Fruit fly (Drosophila melanogaster) whole organism, embryonic: ENCODE results near the gene CG17625.

Source experiments
- Awh ChIP-seq: fragments of 200-800 bp; sonication (Bioruptor generic); IDR thresholded peaks from 2 replicates; pipeline ENCODE4, ENCODE4 v1.3.6; 2022; ENCODE audit warnings: missing biosample characterization, missing genetic modification characterization
- BEAF-32 ChIP-seq: fragments of 200-800 bp; sonication (Bioruptor generic); optimal IDR thresholded peaks from 3 replicates; lab custom pipeline; 2017; ENCODE audit warnings: missing biosample characterization, missing genetic modification characterization, mild to moderate bottlenecking, moderate library complexity, missing genetic modification reagents
- CG1024 ChIP-seq: fragments of 200-800 bp; sonication (Bioruptor generic); IDR thresholded peaks from 2 replicates; pipeline ENCODE4 v1.3.6; 2022; ENCODE audit warnings: missing biosample characterization, missing genetic modification characterization
- CG10366 ChIP-seq: fragments of 200-800 bp; sonication (Bioruptor generic); IDR thresholded peaks from 2 replicates; pipeline ENCODE4 v1.3.6; 2022; ENCODE audit warnings: missing biosample characterization, missing genetic modification characterization
- CG10565 ChIP-seq: fragments of 200-800 bp; sonication (Bioruptor generic); optimal IDR thresholded peaks from 3 replicates; lab custom pipeline; 2016; ENCODE audit warnings: missing biosample characterization, mild to moderate bottlenecking, missing genetic modification characterization
- CG10959 ChIP-seq: fragments of 200-800 bp; sonication (Bioruptor generic); IDR thresholded peaks from 2 replicates; pipeline ENCODE4 v1.3.6; 2022; ENCODE audit warnings: missing biosample characterization, missing genetic modification characterization
- CG11560 ChIP-seq: fragments of 200-800 bp; sonication (Bioruptor generic); IDR thresholded peaks from 3 replicates; pipeline ENCODE4 v1.3.6; 2022; ENCODE audit warnings: missing biosample characterization, missing genetic modification characterization
- CG15073 ChIP-seq: fragments of 200-800 bp; sonication (Bioruptor generic); optimal IDR thresholded peaks from 2 replicates; lab custom pipeline; 2016; ENCODE audit warnings: missing biosample characterization, missing genetic modification characterization
- CG16815 ChIP-seq: fragments of 200-800 bp; sonication (Bioruptor generic); optimal IDR thresholded peaks from 3 replicates; lab custom pipeline; 2017; ENCODE audit warnings: missing biosample characterization, mild to moderate bottlenecking, missing genetic modification characterization
- CG17186 ChIP-seq: fragments of 200-800 bp; sonication (Bioruptor generic); optimal IDR thresholded peaks from 3 replicates; lab custom pipeline; 2017; ENCODE audit warnings: missing biosample characterization, missing genetic modification reagents, missing genetic modification characterization
- CG17328 ChIP-seq: fragments of 200-800 bp; sonication (Bioruptor generic); IDR thresholded peaks from 2 replicates; pipeline ENCODE4 v1.3.6; 2022; ENCODE audit warnings: missing biosample characterization, missing genetic modification characterization
- CG17829 ChIP-seq: fragments of 200-800 bp; optimal IDR thresholded peaks from 2 replicates; lab custom pipeline; 2019; ENCODE audit warnings: missing biosample characterization, mild to moderate bottlenecking, missing genetic modification characterization, moderate library complexity
- CG18262 ChIP-seq: fragments of 200-800 bp; optimal IDR thresholded peaks from 3 replicates; lab custom pipeline; 2019; ENCODE audit warnings: missing biosample characterization, mild to moderate bottlenecking, missing genetic modification characterization, moderate library complexity
- CG2889 ChIP-seq: fragments of 200-800 bp; sonication (Bioruptor generic); IDR thresholded peaks from 3 replicates; pipeline ENCODE4 v1.3.6; 2022; ENCODE audit warnings: missing biosample characterization, missing genetic modification characterization
- CG30020 ChIP-seq: fragments of 200-800 bp; optimal IDR thresholded peaks from 2 replicates; lab custom pipeline; 2019; ENCODE audit warnings: missing biosample characterization, mild to moderate bottlenecking, missing genetic modification characterization, moderate library complexity
- CG4360 ChIP-seq: fragments of 200-800 bp; sonication (Bioruptor generic); IDR thresholded peaks from 2 replicates; pipeline ENCODE4 v1.3.6; 2022; ENCODE audit warnings: missing biosample characterization, missing genetic modification characterization
- CHES-1-like ChIP-seq: fragments of 200-800 bp; sonication (Bioruptor generic); optimal IDR thresholded peaks from 2 replicates; lab custom pipeline; 2016; ENCODE audit warnings: missing biosample characterization, missing genetic modification characterization
- CTCF ChIP-seq: fragments of 200-800 bp; sonication (Bioruptor generic); optimal IDR thresholded peaks from 2 replicates; lab custom pipeline; 2017; ENCODE audit warnings: missing biosample characterization, mild to moderate bottlenecking, missing genetic modification characterization, moderate library complexity
- Drgx ChIP-seq: fragments of 200-800 bp; sonication (Bioruptor generic); IDR thresholded peaks from 2 replicates; pipeline ENCODE4 v1.3.6; 2022; ENCODE audit warnings: missing biosample characterization, missing genetic modification characterization
- E2f1 ChIP-seq: fragments of 200-800 bp; sonication (Bioruptor generic); IDR thresholded peaks from 2 replicates; pipeline ENCODE4 v1.3.6; 2022; ENCODE audit warnings: missing biosample characterization, missing genetic modification characterization
- Fer1 ChIP-seq: fragments of 200-800 bp; sonication (Bioruptor generic); optimal IDR thresholded peaks from 2 replicates; lab custom pipeline; 2017; ENCODE audit warnings: missing biosample characterization, mild to moderate bottlenecking, missing genetic modification characterization
- Fer3 ChIP-seq: fragments of 200-800 bp; sonication (Bioruptor generic); optimal IDR thresholded peaks from 2 replicates; lab custom pipeline; 2018; ENCODE audit warnings: missing biosample characterization, mild to moderate bottlenecking, missing genetic modification characterization, moderate library complexity
- HLH4C ChIP-seq: fragments of 200-800 bp; sonication (Bioruptor generic); IDR thresholded peaks from 3 replicates; pipeline ENCODE4 v1.3.6; 2022; ENCODE audit warnings: missing biosample characterization, missing genetic modification characterization; ENCODE audit not compliant: partially characterized antibody
- Hey ChIP-seq: fragments of 200-800 bp; sonication (Bioruptor generic); optimal IDR thresholded peaks from 3 replicates; lab custom pipeline; 2018; ENCODE audit warnings: missing biosample characterization, mild to moderate bottlenecking, missing genetic modification characterization
- Hmx ChIP-seq: fragments of 200-800 bp; sonication (Bioruptor generic); optimal IDR thresholded peaks from 2 replicates; lab custom pipeline; 2016; ENCODE audit warnings: missing biosample characterization, missing genetic modification characterization
- Hr51 ChIP-seq, 2 experiments: fragments of 200-800 bp; sonication (Bioruptor generic); optimal IDR thresholded peaks; 2 replicates in 1 of 2; 3 replicates in 1 of 2; lab custom pipeline; 2016 to 2018; ENCODE audit warnings: missing biosample characterization in 2 of 2, missing genetic modification characterization in 2 of 2, mild to moderate bottlenecking in 1 of 2, moderate library complexity in 1 of 2
- Lhr ChIP-seq: fragments of 200-800 bp; sonication (Bioruptor generic); optimal IDR thresholded peaks from 3 replicates; lab custom pipeline; 2017; ENCODE audit warnings: mild to moderate bottlenecking, missing biosample characterization, missing genetic modification reagents, missing genetic modification characterization
- Nf-YC ChIP-seq: fragments of 200-800 bp; optimal IDR thresholded peaks from 3 replicates; lab custom pipeline; 2019; ENCODE audit warnings: missing biosample characterization, mild to moderate bottlenecking, missing genetic modification characterization, moderate library complexity
- Rx ChIP-seq: fragments of 200-800 bp; sonication (Bioruptor generic); IDR thresholded peaks from 2 replicates; pipeline ENCODE4 v1.3.6; 2022; ENCODE audit warnings: missing biosample characterization, missing genetic modification characterization
- bcd ChIP-seq: fragments of 200-800 bp; sonication (Bioruptor generic); optimal IDR thresholded peaks from 2 replicates; lab custom pipeline; 2017; ENCODE audit warnings: missing biosample characterization, mild to moderate bottlenecking, missing genetic modification characterization
- chinmo ChIP-seq: fragments of 200-800 bp; sonication (Bioruptor generic); IDR thresholded peaks from 4 replicates; pipeline ENCODE4 v1.3.6; 2022; ENCODE audit warnings: missing biosample characterization, missing genetic modification characterization; ENCODE audit not compliant: partially characterized antibody
- chm ChIP-seq: fragments of 200-800 bp; sonication (Bioruptor generic); IDR thresholded peaks from 2 replicates; pipeline ENCODE4 v1.3.6; 2022; ENCODE audit warnings: missing biosample characterization, missing genetic modification characterization
- cwo ChIP-seq: fragments of 200-800 bp; sonication (Bioruptor generic); optimal IDR thresholded peaks from 3 replicates; lab custom pipeline; 2017; ENCODE audit warnings: missing biosample characterization, missing genetic modification characterization, mild to moderate bottlenecking, moderate library complexity, missing genetic modification reagents
- dan ChIP-seq: fragments of 200-800 bp; sonication (Bioruptor generic); IDR thresholded peaks from 2 replicates; pipeline ENCODE4 v1.3.6; 2022; ENCODE audit warnings: missing biosample characterization, missing genetic modification characterization
- dmrt99B ChIP-seq: fragments of 200-800 bp; sonication (Bioruptor generic); optimal IDR thresholded peaks from 2 replicates; lab custom pipeline; 2018; ENCODE audit warnings: missing biosample characterization, mild to moderate bottlenecking, missing genetic modification characterization, moderate library complexity
- fd102C ChIP-seq: fragments of 200-800 bp; sonication (Bioruptor generic); optimal IDR thresholded peaks from 2 replicates; lab custom pipeline; 2018; ENCODE audit warnings: missing biosample characterization, mild to moderate bottlenecking, missing genetic modification characterization, moderate library complexity
- gcm ChIP-seq: fragments of 200-800 bp; sonication (Bioruptor generic); optimal IDR thresholded peaks from 2 replicates; lab custom pipeline; 2019; ENCODE audit warnings: missing biosample characterization, mild to moderate bottlenecking, missing genetic modification characterization, moderate library complexity
- gsb ChIP-seq: fragments of 200-800 bp; sonication (Bioruptor generic); IDR thresholded peaks from 2 replicates; pipeline ENCODE4 v1.3.6; 2022; ENCODE audit warnings: missing biosample characterization, missing genetic modification characterization
- hbn ChIP-seq: fragments of 200-800 bp; sonication (Bioruptor generic); IDR thresholded peaks from 2 replicates; pipeline ENCODE4 v1.3.6; 2022; ENCODE audit warnings: missing biosample characterization, missing genetic modification characterization; ENCODE audit not compliant: partially characterized antibody
- ken ChIP-seq: fragments of 200-800 bp; sonication (Bioruptor generic); IDR thresholded peaks from 3 replicates; pipeline ENCODE4 v1.3.6; 2022; ENCODE audit warnings: missing biosample characterization, missing genetic modification characterization
- nerfin-1 ChIP-seq: fragments of 200-800 bp; sonication (Bioruptor generic); optimal IDR thresholded peaks from 3 replicates; lab custom pipeline; 2019; ENCODE audit warnings: missing biosample characterization, mild to moderate bottlenecking, missing genetic modification characterization, moderate library complexity
- pan ChIP-seq, 4 experiments: fragments of >200 bp in 3 of 4; fragments of 200-800 bp in 1 of 4; sonication (Bioruptor generic) in 1 of 4; optimal IDR thresholded peaks in 3 of 4; IDR thresholded peaks in 1 of 4; 2 replicates each; pipeline versions ENCODE4 v1.3.6 to Lab custom; 2017 to 2022; ENCODE audit warnings: missing biosample characterization in 2 of 4, missing genetic modification characterization in 2 of 4, mixed read lengths in 1 of 4
- prd ChIP-seq, 3 experiments: fragments of >200 bp in 2 of 3; fragments of 200-800 bp in 1 of 3; sonication (Bioruptor generic) in 1 of 3; optimal IDR thresholded peaks in 2 of 3; IDR thresholded peaks in 1 of 3; 2 replicates in 2 of 3; 3 replicates in 1 of 3; pipeline versions ENCODE4 v1.3.6 to Lab custom; 2017 to 2022; ENCODE audit warnings: missing biosample characterization in 1 of 3, missing genetic modification characterization in 1 of 3
- psq ChIP-seq: fragments of 200-800 bp; sonication (Bioruptor generic); optimal IDR thresholded peaks from 2 replicates; lab custom pipeline; 2017; ENCODE audit warnings: missing biosample characterization, missing genetic modification characterization
- so ChIP-seq: fragments of 200-800 bp; sonication (Bioruptor generic); IDR thresholded peaks from 3 replicates; pipeline ENCODE4 v1.3.6; 2022; ENCODE audit warnings: missing biosample characterization, missing genetic modification characterization
- sqz ChIP-seq: fragments of 200-800 bp; sonication (Bioruptor generic); optimal IDR thresholded peaks from 3 replicates; lab custom pipeline; 2018; ENCODE audit warnings: missing biosample characterization, mild to moderate bottlenecking, missing genetic modification characterization
- sug ChIP-seq: fragments of 200-800 bp; optimal IDR thresholded peaks from 2 replicates; lab custom pipeline; 2019; ENCODE audit warnings: missing biosample characterization, mild to moderate bottlenecking, missing genetic modification characterization, moderate library complexity
- ttk ChIP-seq: fragments of 200-800 bp; sonication (Bioruptor generic); IDR thresholded peaks from 2 replicates; pipeline ENCODE4 v2.1.2; 2022; ENCODE audit warnings: missing biosample characterization, missing genetic modification characterization

Gene CG17625

DNA sequence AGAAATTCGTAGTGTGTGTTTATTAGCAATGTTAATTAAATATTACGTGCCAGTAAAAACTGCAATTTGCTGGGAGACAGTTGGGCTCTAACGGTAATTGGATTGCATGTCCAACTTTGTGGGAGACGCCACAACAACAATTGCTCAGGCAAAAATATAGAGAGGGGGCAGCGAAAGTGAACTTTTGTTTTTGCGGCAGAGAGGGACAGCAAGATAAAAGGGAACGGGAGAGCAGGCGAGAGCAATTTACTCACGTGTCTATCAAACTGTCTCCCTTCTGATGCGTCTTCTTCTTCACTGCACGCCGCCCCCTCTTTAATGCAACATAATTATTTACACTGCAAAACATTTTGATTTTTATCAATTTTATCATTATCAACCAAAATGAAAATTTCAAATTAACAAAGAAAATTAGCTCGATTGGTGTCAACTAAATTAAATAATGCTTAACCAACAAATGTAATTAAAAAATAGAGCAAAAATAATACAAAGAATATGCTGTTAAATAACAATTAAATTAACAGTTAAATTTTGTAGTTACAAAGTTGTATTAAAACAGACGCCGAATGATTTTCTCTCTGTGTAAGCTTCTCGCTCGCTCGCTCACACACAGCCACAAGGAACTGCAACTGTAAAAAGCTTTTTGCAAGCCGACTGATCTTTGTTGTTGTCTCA, 19.2 kb upstream of the CG17625 start (continued):
- TF ChIP-seq CG4360 (GFP tag; lab: Robert Waterston, UW) (no peak; the same call in none of the 2 replicates), CG18262 (tag; lab: Kevin White, UChicago) (peak; percentile 90), dan (GFP tag; lab: Robert Waterston, UW) (no peak; the same call in 1 of the 2 replicates), CG1024 (GFP tag; lab: Robert Waterston, UW) (no peak; the same call in 1 of the 2 replicates), CG17829 (peak; percentile 79), CG10565 (peak; percentile 13), Nf-YC (peak; percentile 32), Hmx (GFP tag; lab: Kevin White, UChicago) (peak; percentile 25), BEAF-32 (GFP tag; lab: Kevin White, UChicago) (no peak), CG17328 (GFP tag; lab: Robert Waterston, UW) (peak; percentile 71), Fer1 (GFP tag; lab: Kevin White, UChicago) (peak; percentile 66), Awh (peak; percentile 75; the same call in 1 of the 2 replicates), Drgx (GFP tag; lab: Robert Waterston, UW) (peak; percentile 93), Fer3 (tag; lab: Kevin White, UChicago) (peak; percentile 81), CG2889 (GFP tag; lab: Robert Waterston, UW) (peak; percentile 40; the same call in 1 of the 3 replicates), CG10366 (GFP tag; lab: Robert Waterston, UW) (peak; percentile 78), CG17186 (GFP tag; lab: Kevin White, UChicago) (peak; percentile 32), bcd (GFP tag; lab: Kevin White, UChicago) (peak; percentile 87), chm (GFP tag; lab: Robert Waterston, UW) (0 out of 2 replicates have a peak, but pooled peaks have one; percentile 25), CG10959 (peak; percentile 64), prd (optimal IDR thresholded peaks at IDR 0.05; lab: Kevin White, UChicago) (no peak), prd (GFP tag; IDR thresholded peaks at IDR 0.05; lab: Robert Waterston, UW) (peak; percentile 77), Hey (tag; lab: Kevin White, UChicago) (no peak), fd102C (GFP tag; lab: Kevin White, UChicago) (no peak), CTCF (GFP tag; lab: Kevin White, UChicago) (peak; percentile 26), pan (optimal IDR thresholded peaks at IDR 0.05; lab: Kevin White, UChicago) (no peak), pan (GFP tag; optimal IDR thresholded peaks at IDR 0.05 in 1 of 2, IDR thresholded peaks at IDR 0.05 in 1 of 2) (peak in 1 of 2 experiments; percentile 60), nerfin-1 (peak; percentile 93), Lhr (GFP tag; lab: Kevin White, UChicago) (peak; percentile 52), chinmo (GFP tag; lab: Robert Waterston, UW) (no peak), sqz (peak; percentile 83), gcm (GFP tag; lab: Kevin White, UChicago) (peak; percentile 62), psq (GFP tag; lab: Kevin White, UChicago) (no peak), cwo (GFP tag; lab: Kevin White, UChicago) (peak; percentile 73), CHES-1-like (GFP tag; lab: Kevin White, UChicago) (peak; percentile 23), ken (GFP tag; lab: Robert Waterston, UW) (peak; percentile 63; the same call in 2 of the 3 replicates), CG15073 (GFP tag; lab: Kevin White, UChicago) (peak; percentile 33), HLH4C (no peak), E2f1 (GFP tag; lab: Robert Waterston, UW) (peak; percentile 52), Rx (peak; percentile 55), ttk (GFP tag; lab: Robert Waterston, UW) (peak; percentile 79), CG30020 (tag; lab: Kevin White, UChicago) (peak; percentile 50), CG16815 (GFP tag; lab: Kevin White, UChicago) (peak; percentile 67), so (GFP tag; lab: Robert Waterston, UW) (peak; percentile 66; the same call in 1 of the 3 replicates), dmrt99B (tag; lab: Kevin White, UChicago) (peak; percentile 96), hbn (GFP tag; lab: Robert Waterston, UW) (no peak), CG11560 (tag; lab: Robert Waterston, UW) (no peak), sug (tag; lab: Kevin White, UChicago) (peak; percentile 35), Hr51 (GFP tag; optimal IDR thresholded peaks at IDR 0.05; lab: Kevin White, UChicago) (peak; percentile 28 to 88), gsb (no peak)
